Worm (Caenorhabditis elegans): ENCODE data around the gene C54F6.3.

DNA sequence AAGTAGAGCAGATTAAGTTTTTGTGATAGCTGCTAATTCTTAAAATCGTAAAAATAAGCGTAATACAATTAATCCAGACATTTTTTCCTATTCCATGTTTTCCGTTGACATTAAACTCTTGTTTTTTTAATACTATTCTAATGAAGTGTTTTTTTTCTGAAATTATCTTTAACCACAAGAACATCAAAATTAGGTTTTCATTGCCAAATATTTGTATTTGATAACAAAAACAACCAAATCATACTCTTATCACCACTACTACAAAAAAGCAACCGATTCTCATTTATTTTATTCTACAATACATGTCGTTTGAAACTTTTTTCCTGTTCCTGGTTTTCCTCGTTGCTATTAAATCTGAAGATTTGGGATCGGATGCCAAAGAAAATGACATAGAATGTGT lies 5.9 kb upstream of the C54F6.3 start, which contains the start of gene C54F6.17:
- no peak for TF ChIP-seq ama-1 (optimal IDR thresholded peaks at IDR 0.05)
- TF ChIP-seq sea-1 (GFP tag; conservative IDR thresholded peaks at IDR 0.05): no peak
- TF ChIP-seq hmbx-1 (tag; optimal IDR thresholded peaks at IDR 0.05): no peak
- no peak for TF ChIP-seq ceh-36 (tag; optimal IDR thresholded peaks at IDR 0.05)
